Worm (Caenorhabditis elegans): ENCODE results near the gene C14A4.6.

DNA sequence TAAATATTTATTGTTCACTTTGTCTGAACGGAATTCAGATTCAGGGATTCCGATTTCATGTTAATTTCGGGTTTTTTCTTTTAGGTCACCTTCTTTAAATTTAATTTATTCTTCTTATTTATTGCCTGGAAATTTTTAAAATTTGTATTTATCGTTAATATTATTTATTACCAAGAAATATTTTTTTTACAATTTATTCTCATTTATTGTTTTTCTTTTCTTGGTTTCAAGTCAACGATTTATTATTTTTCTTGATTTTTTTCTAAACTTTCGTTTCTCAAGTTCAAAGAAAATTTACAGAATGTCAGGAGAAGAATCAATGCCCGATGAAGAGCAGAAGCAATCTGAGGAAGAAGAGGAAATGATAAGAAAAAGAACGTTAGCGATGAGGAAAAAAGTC is 6.8 kb downstream of the C14A4.6 start, which contains the start of gene crn-3:
- TF ChIP-seq ceh-6 (GFP tag; optimal IDR thresholded peaks at IDR 0.05) (no peak), ama-1 (optimal IDR thresholded peaks at IDR 0.05) (no peak), che-1 (tag; optimal IDR thresholded peaks at IDR 0.05) (no peak), ceh-9 (tag; optimal IDR thresholded peaks at IDR 0.05) (no peak), zip-5 (tag; optimal IDR thresholded peaks at IDR 0.05) (no peak), fkh-10 (GFP tag; optimal IDR thresholded peaks at IDR 0.05) (no peak)

Data from whole organism, late embryonic.